Fruit fly (Drosophila melanogaster) whole organism, prepupa: Measurements from ENCODE around the gene mRpL44.

Source experiments
- CG11294 ChIP-seq: fragments of 200-800 bp; sonication (Bioruptor generic); IDR thresholded peaks from 2 replicates; pipeline ENCODE4 v1.3.6; 2022; ENCODE audit warnings: missing biosample characterization, missing genetic modification characterization
- CG11762 ChIP-seq: fragments of 200-800 bp; sonication (Bioruptor generic); optimal IDR thresholded peaks from 3 replicates; lab custom pipeline; 2016; ENCODE audit warnings: missing biosample characterization, missing genetic modification characterization; ENCODE audit not compliant: insufficient read depth
- CG3032 ChIP-seq: fragments of 200-800 bp; optimal IDR thresholded peaks from 2 replicates; lab custom pipeline; 2019; ENCODE audit warnings: missing biosample characterization, mild to moderate bottlenecking, missing genetic modification characterization, moderate library complexity
- CG31627 ChIP-seq: fragments of 200-800 bp; sonication (Bioruptor generic); optimal IDR thresholded peaks from 3 replicates; lab custom pipeline; 2016; ENCODE audit warnings: missing biosample characterization, missing genetic modification characterization
- CG3919 ChIP-seq: fragments of 200-800 bp; sonication (Bioruptor generic); optimal IDR thresholded peaks from 3 replicates; lab custom pipeline; 2016; ENCODE audit warnings: missing biosample characterization, missing genetic modification characterization
- CG6163 ChIP-seq: fragments of 200-800 bp; sonication (Bioruptor generic); IDR thresholded peaks from 3 replicates; pipeline ENCODE4 v1.3.6; 2022; ENCODE audit warnings: missing biosample characterization, missing genetic modification characterization
- CG6854 ChIP-seq: fragments of 200-800 bp; sonication (Bioruptor generic); optimal IDR thresholded peaks from 2 replicates; lab custom pipeline; 2017; ENCODE audit warnings: missing biosample characterization, mild to moderate bottlenecking, missing genetic modification characterization
- CG7368 ChIP-seq: fragments of 200-800 bp; sonication (Bioruptor generic); optimal IDR thresholded peaks from 3 replicates; lab custom pipeline; 2016; ENCODE audit warnings: missing biosample characterization, missing genetic modification characterization
- CG9139 ChIP-seq: fragments of 200-800 bp; sonication (Bioruptor generic); optimal IDR thresholded peaks from 3 replicates; lab custom pipeline; 2017; ENCODE audit warnings: missing biosample characterization, mild to moderate bottlenecking, missing genetic modification characterization
- Eip75B ChIP-seq: fragments of 200-800 bp; sonication (Bioruptor generic); optimal IDR thresholded peaks from 3 replicates; lab custom pipeline; 2016; ENCODE audit warnings: missing biosample characterization, missing genetic modification characterization
- Eip78C ChIP-seq: fragments of 200-800 bp; sonication (Bioruptor generic); peaks from one replicate; lab custom pipeline; 2016; ENCODE audit warnings: missing biosample characterization, missing genetic modification characterization
- Gug ChIP-seq: fragments of 200-800 bp; sonication (Bioruptor generic); IDR thresholded peaks from 2 replicates; pipeline ENCODE4 v1.3.6; 2022; ENCODE audit warnings: missing biosample characterization, missing genetic modification characterization
- Hr38 ChIP-seq: sonication (Bioruptor generic); optimal IDR thresholded peaks from 2 replicates; lab custom pipeline; 2016; ENCODE audit warnings: missing biosample characterization, missing genetic modification characterization
- Hr39 ChIP-seq: fragments of 200-800 bp; sonication (Bioruptor generic); optimal IDR thresholded peaks from 2 replicates; lab custom pipeline; 2016; ENCODE audit warnings: missing biosample characterization, missing genetic modification characterization
- Met ChIP-seq: fragments of 200-800 bp; sonication (Bioruptor generic); optimal IDR thresholded peaks from 3 replicates; lab custom pipeline; 2016; ENCODE audit warnings: missing biosample characterization, missing genetic modification characterization
- Smox ChIP-seq: fragments of 200-800 bp; sonication (Bioruptor generic); optimal IDR thresholded peaks from 3 replicates; lab custom pipeline; 2016; ENCODE audit warnings: missing biosample characterization, missing genetic modification characterization
- Sox102F ChIP-seq: fragments of 200-800 bp; sonication (Bioruptor generic); optimal IDR thresholded peaks from 2 replicates; lab custom pipeline; 2016; ENCODE audit warnings: missing biosample characterization, mild to moderate bottlenecking, missing genetic modification characterization
- Sox14 ChIP-seq: fragments of 200-800 bp; sonication (Bioruptor generic); optimal IDR thresholded peaks from 3 replicates; lab custom pipeline; 2016; ENCODE audit warnings: missing biosample characterization, missing genetic modification characterization
- Sox15 ChIP-seq: fragments of 200-800 bp; sonication (Bioruptor generic); optimal IDR thresholded peaks from 3 replicates; lab custom pipeline; 2016; ENCODE audit warnings: missing biosample characterization, missing genetic modification characterization
- dac ChIP-seq: fragments of 200-800 bp; sonication (Bioruptor generic); optimal IDR thresholded peaks from 2 replicates; lab custom pipeline; 2017; ENCODE audit warnings: missing biosample characterization, mild to moderate bottlenecking, missing genetic modification characterization
- dsx ChIP-seq: fragments of 200-800 bp; optimal IDR thresholded peaks from 3 replicates; lab custom pipeline; 2019; ENCODE audit warnings: missing biosample characterization, mild to moderate bottlenecking, missing genetic modification characterization, moderate library complexity; ENCODE audit not compliant: poor library complexity, severe bottlenecking
- eg ChIP-seq: fragments of 200-800 bp; sonication (Bioruptor generic); IDR thresholded peaks from 3 replicates; pipeline ENCODE4 v1.3.6; 2022; ENCODE audit warnings: missing biosample characterization, missing genetic modification characterization
- esn ChIP-seq: fragments of 200-800 bp; sonication (Bioruptor generic); optimal IDR thresholded peaks from 2 replicates; lab custom pipeline; 2016; ENCODE audit warnings: missing biosample characterization, mild to moderate bottlenecking, missing genetic modification characterization, moderate library complexity
- fd59A ChIP-seq: fragments of 200-800 bp; sonication (Bioruptor generic); optimal IDR thresholded peaks from 2 replicates; lab custom pipeline; 2017; ENCODE audit warnings: missing biosample characterization, mild to moderate bottlenecking, missing genetic modification characterization, missing genetic modification reagents
- fd85E ChIP-seq: fragments of 200-800 bp; sonication (Bioruptor generic); optimal IDR thresholded peaks from 3 replicates; lab custom pipeline; 2016; ENCODE audit warnings: missing biosample characterization, missing genetic modification characterization
- fkh ChIP-seq: fragments of 200-800 bp; sonication (Bioruptor generic); optimal IDR thresholded peaks from 3 replicates; lab custom pipeline; 2017; ENCODE audit warnings: missing biosample characterization, mild to moderate bottlenecking, missing genetic modification characterization, moderate library complexity
- lz ChIP-seq: fragments of 200-800 bp; sonication (Bioruptor generic); optimal IDR thresholded peaks from 3 replicates; lab custom pipeline; 2016; ENCODE audit warnings: missing biosample characterization, missing genetic modification characterization
- net ChIP-seq: fragments of 200-800 bp; sonication (Bioruptor generic); optimal IDR thresholded peaks from 3 replicates; lab custom pipeline; 2016; ENCODE audit warnings: missing biosample characterization, missing genetic modification characterization
- pdm3 ChIP-seq: fragments of 200-800 bp; sonication (Bioruptor generic); optimal IDR thresholded peaks from 3 replicates; lab custom pipeline; 2016; ENCODE audit warnings: missing biosample characterization, missing genetic modification characterization
- salr ChIP-seq, 2 experiments: fragments of 200-800 bp; sonication (Bioruptor generic); optimal IDR thresholded peaks; 3 replicates each; lab custom pipeline; 2016 to 2018; ENCODE audit warnings: missing biosample characterization in 2 of 2, missing genetic modification characterization in 2 of 2, mild to moderate bottlenecking in 1 of 2
- spab ChIP-seq: fragments of 200-800 bp; sonication (Bioruptor generic); optimal IDR thresholded peaks from 2 replicates; lab custom pipeline; 2017; ENCODE audit warnings: missing biosample characterization, mild to moderate bottlenecking, missing genetic modification characterization, missing genetic modification reagents
- ss ChIP-seq, 2 experiments: fragments of 200-800 bp; sonication (Bioruptor generic); optimal IDR thresholded peaks; 2 replicates in 1 of 2; 3 replicates in 1 of 2; lab custom pipeline; 2017 to 2018; ENCODE audit warnings: mild to moderate bottlenecking in 2 of 2, missing biosample characterization in 2 of 2, missing genetic modification characterization in 2 of 2, moderate library complexity in 1 of 2
- svp ChIP-seq: fragments of 200-800 bp; sonication (Bioruptor generic); peaks from one replicate; lab custom pipeline; 2016; ENCODE audit warnings: missing biosample characterization, missing genetic modification characterization
- topi ChIP-seq: fragments of 200-800 bp; sonication (Bioruptor generic); optimal IDR thresholded peaks from 3 replicates; lab custom pipeline; 2016; ENCODE audit warnings: missing biosample characterization, missing genetic modification characterization

Gene mRpL44

DNA sequence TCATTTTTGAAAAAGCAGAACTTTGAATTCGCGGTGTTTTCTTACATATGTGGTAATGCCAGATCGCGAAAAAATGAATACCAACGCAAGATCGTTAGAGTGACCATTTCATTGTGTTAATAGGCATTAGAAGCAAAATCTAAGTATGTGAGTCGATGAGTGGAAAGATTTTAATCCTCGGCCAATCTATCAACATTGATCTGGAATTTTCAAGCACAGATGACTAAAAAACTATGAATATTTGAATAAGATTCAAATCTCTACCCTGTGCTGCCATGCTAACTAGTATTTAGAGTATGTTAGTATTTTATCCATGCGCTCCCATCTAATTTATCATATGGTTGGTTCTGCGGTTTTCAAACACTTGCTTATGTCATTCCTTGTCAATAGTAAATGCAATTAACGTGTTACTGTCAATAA is 46.2 kb upstream of the mRpL44 start:
- TF ChIP-seq fkh (GFP tag; lab: Kevin White, UChicago) (peak; percentile 7), Gug (no peak), Eip78C (GFP tag; lab: Kevin White, UChicago) (peak; percentile 48), dsx (GFP tag; lab: Kevin White, UChicago) (no peak), Sox14 (no peak), Sox102F (no peak)

DNA sequence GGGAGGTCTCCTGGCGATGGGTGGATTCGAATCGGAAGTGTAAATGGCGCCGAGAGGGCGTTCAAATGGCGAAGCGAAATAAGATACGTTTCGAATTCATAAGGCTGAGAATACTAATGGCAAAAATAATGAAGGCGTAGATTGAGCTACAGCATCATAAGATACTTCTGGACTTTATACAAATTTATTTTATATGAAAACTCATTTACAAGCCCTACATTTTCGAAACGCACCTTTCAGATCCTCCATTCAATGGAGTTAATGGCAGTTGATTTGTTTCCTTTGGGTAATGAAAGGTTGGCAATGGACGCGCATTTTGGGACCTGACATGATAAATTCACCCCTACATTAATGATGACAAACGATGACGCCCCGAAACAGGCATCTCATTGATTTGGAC is 44.3 kb upstream of the mRpL44 start:
- TF ChIP-seq Met (GFP tag; lab: Kevin White, UChicago) (peak; percentile 21), CG6854 (no peak), CG31627 (GFP tag; lab: Kevin White, UChicago) (peak; percentile 12), pdm3 (GFP tag; lab: Kevin White, UChicago) (no peak), Smox (GFP tag; lab: Kevin White, UChicago) (peak; percentile 15), Hr39 (GFP tag; lab: Kevin White, UChicago) (peak; percentile 36), esn (GFP tag; lab: Kevin White, UChicago) (peak; percentile 10), CG9139 (GFP tag; lab: Kevin White, UChicago) (no peak), fd59A (GFP tag; lab: Kevin White, UChicago) (no peak), net (no peak), dac (GFP tag; lab: Kevin White, UChicago) (no peak), salr (GFP tag; optimal IDR thresholded peaks at IDR 0.05; lab: Kevin White, UChicago) (no peak), spab (GFP tag; lab: Kevin White, UChicago) (no peak), Hr38 (GFP tag; lab: Kevin White, UChicago) (no peak), Eip78C (GFP tag; lab: Kevin White, UChicago) (peak; percentile 57), lz (GFP tag; lab: Kevin White, UChicago) (peak; percentile 3), CG6163 (GFP tag; lab: Robert Waterston, UW) (no peak), ss (GFP tag; optimal IDR thresholded peaks at IDR 0.05; lab: Kevin White, UChicago) (no peak), dsx (GFP tag; lab: Kevin White, UChicago) (no peak), svp (peak; percentile 71), eg (GFP tag; lab: Robert Waterston, UW) (no peak), topi (peak; percentile 10)

dm6 chr3R:5503789-5504387 is 33.5 kb upstream of the mRpL44 start:
- TF ChIP-seq CG6854: peak; percentile 28
- no peak for TF ChIP-seq Eip75B (GFP tag; lab: Kevin White, UChicago)
- no peak for TF ChIP-seq CG11294 (GFP tag; lab: Robert Waterston, UW)
- TF ChIP-seq Sox15 (GFP tag; lab: Kevin White, UChicago): no peak
- TF ChIP-seq Met (GFP tag; lab: Kevin White, UChicago): no peak
- peak; percentile 57 for TF ChIP-seq Eip78C (GFP tag; lab: Kevin White, UChicago)
- TF ChIP-seq spab (GFP tag; lab: Kevin White, UChicago): no peak
- no peak for TF ChIP-seq Sox14
- no peak for TF ChIP-seq CG11762 (GFP tag; lab: Kevin White, UChicago)
- TF ChIP-seq fkh (GFP tag; lab: Kevin White, UChicago): peak; percentile 21
- no peak for TF ChIP-seq CG3032 (tag; lab: Kevin White, UChicago)
- no peak for TF ChIP-seq CG7368 (GFP tag; lab: Kevin White, UChicago)
- no peak for TF ChIP-seq CG3919 (GFP tag; lab: Kevin White, UChicago)
- TF ChIP-seq fd85E (GFP tag; lab: Kevin White, UChicago): no peak
- TF ChIP-seq, all 60 proteins: peak for 3

dm6 chr3R:5502646-5503045 is 32.2 kb upstream of the mRpL44 start, which contains the start of gene NKCC:
NKCC (minus strand) TSS chr3R:5502702.
- TF ChIP-seq dsx (GFP tag; lab: Kevin White, UChicago): no peak
